Worm (Caenorhabditis elegans): Measurements from ENCODE around the gene sri-6.

The sri-6 gene

ce11 chrV:13179986-13180591 is 5.4 kb upstream of the sri-6 start, which contains the start of gene cni-1:
cni-1 (plus strand) TSS chrV:13180330.
- no peak for TF ChIP-seq tbx-37 (GFP tag; conservative IDR thresholded peaks at IDR 0.05)
- TF ChIP-seq scrt-1 (GFP tag; IDR thresholded peaks at IDR 0.05), result no peak
- TF ChIP-seq ets-7 (tag; optimal IDR thresholded peaks at IDR 0.05), result no peak
- TF ChIP-seq tra-4 (tag; optimal IDR thresholded peaks at IDR 0.05), result no peak
- TF ChIP-seq pes-1 (GFP tag; IDR thresholded peaks at IDR 0.05), result no peak
- TF ChIP-seq F13C5.2 (tag; optimal IDR thresholded peaks at IDR 0.05), result no peak
- TF ChIP-seq ceh-36 (tag; optimal IDR thresholded peaks at IDR 0.05), result no peak
- TF ChIP-seq hnd-1 (tag; optimal IDR thresholded peaks at IDR 0.05), result no peak

- no peak for TF ChIP-seq hmg-4 (GFP tag; optimal IDR thresholded peaks at IDR 0.05)
- TF ChIP-seq pes-1 (GFP tag; IDR thresholded peaks at IDR 0.05), result no peak
- TF ChIP-seq flt-1 (GFP tag; IDR thresholded peaks at IDR 0.05), result no peak
- no peak for TF ChIP-seq hnd-1 (tag; optimal IDR thresholded peaks at IDR 0.05)
- no peak for TF ChIP-seq hmbx-1 (tag; optimal IDR thresholded peaks at IDR 0.05)
- no peak for TF ChIP-seq ceh-13 (GFP tag; optimal IDR thresholded peaks at IDR 0.05)
- no peak for TF ChIP-seq scrt-1 (GFP tag; IDR thresholded peaks at IDR 0.05)
- no peak for TF ChIP-seq tbx-37 (GFP tag; conservative IDR thresholded peaks at IDR 0.05)
These were observed 4.0 kb upstream of the sri-6 start for ce11 chrV:13181450-13181849.

- no peak for TF ChIP-seq B0310.2 (tag; optimal IDR thresholded peaks at IDR 0.05)
- TF ChIP-seq ceh-36 (tag; optimal IDR thresholded peaks at IDR 0.05), result no peak
- no peak for TF ChIP-seq pes-1 (GFP tag; IDR thresholded peaks at IDR 0.05)
- TF ChIP-seq hmbx-1 (tag; optimal IDR thresholded peaks at IDR 0.05), result no peak
- no peak for TF ChIP-seq ceh-13 (GFP tag; optimal IDR thresholded peaks at IDR 0.05)
These were observed 1.3 kb upstream of the sri-6 start, which contains the start of gene T09E8.4 for ce11 chrV:13184137-13184536. T09E8.4 (minus strand) TSS chrV:13184237.

- TF ChIP-seq ceh-13 (GFP tag; optimal IDR thresholded peaks at IDR 0.05), result no peak
- TF ChIP-seq tra-4 (tag; optimal IDR thresholded peaks at IDR 0.05), result no peak
- no peak for TF ChIP-seq tbx-11 (GFP tag; IDR thresholded peaks at IDR 0.05)
- TF ChIP-seq hnd-1 (tag; optimal IDR thresholded peaks at IDR 0.05), result no peak
- no peak for TF ChIP-seq flt-1 (GFP tag; IDR thresholded peaks at IDR 0.05)
- no peak for TF ChIP-seq sea-1 (GFP tag; conservative IDR thresholded peaks at IDR 0.05)
- no peak for TF ChIP-seq hmbx-1 (tag; optimal IDR thresholded peaks at IDR 0.05)
- no peak for TF ChIP-seq aly-1 (tag; optimal IDR thresholded peaks at IDR 0.05)
- TF ChIP-seq ceh-36 (tag; optimal IDR thresholded peaks at IDR 0.05), result no peak
- TF ChIP-seq pes-1 (GFP tag; IDR thresholded peaks at IDR 0.05), result no peak
- TF ChIP-seq F13C5.2 (tag; optimal IDR thresholded peaks at IDR 0.05), result no peak
- no peak for TF ChIP-seq hmg-4 (GFP tag; optimal IDR thresholded peaks at IDR 0.05)
These were observed 8.1 kb downstream of the sri-6 start, which contains the start of gene sun-1 for ce11 chrV:13193488-13194042. sun-1 (minus strand) TSS chrV:13193538.

- no peak for TF ChIP-seq sea-1 (GFP tag; conservative IDR thresholded peaks at IDR 0.05)
- no peak for TF ChIP-seq hnd-1 (tag; optimal IDR thresholded peaks at IDR 0.05)
- TF ChIP-seq hmbx-1 (tag; optimal IDR thresholded peaks at IDR 0.05), result no peak
- no peak for TF ChIP-seq ceh-36 (tag; optimal IDR thresholded peaks at IDR 0.05)
- TF ChIP-seq aly-1 (tag; optimal IDR thresholded peaks at IDR 0.05), result no peak
- TF ChIP-seq hmg-4 (GFP tag; optimal IDR thresholded peaks at IDR 0.05), result no peak
- TF ChIP-seq B0310.2 (tag; optimal IDR thresholded peaks at IDR 0.05), result no peak
- no peak for TF ChIP-seq tbx-37 (GFP tag; conservative IDR thresholded peaks at IDR 0.05)
- TF ChIP-seq ceh-13 (GFP tag; optimal IDR thresholded peaks at IDR 0.05), result no peak
- no peak for TF ChIP-seq tbx-11 (GFP tag; IDR thresholded peaks at IDR 0.05)
- TF ChIP-seq ets-7 (tag; optimal IDR thresholded peaks at IDR 0.05), result no peak
- TF ChIP-seq ama-1 (optimal IDR thresholded peaks at IDR 0.05), result no peak
- no peak for TF ChIP-seq flt-1 (GFP tag; IDR thresholded peaks at IDR 0.05)
These were observed 10.1 kb downstream of the sri-6 start, which contains the start of gene F57B1.1 for ce11 chrV:13195548-13195947. F57B1.1 (minus strand) TSS chrV:13195648.

ce11 chrV:13197823-13198222 is 12.3 kb downstream of the sri-6 start, which contains the start of gene F57B1.9:
F57B1.9 (minus strand) TSS chrV:13197923.
- TF ChIP-seq B0310.2 (tag; optimal IDR thresholded peaks at IDR 0.05) (no peak), ceh-13 (GFP tag; optimal IDR thresholded peaks at IDR 0.05) (no peak), scrt-1 (GFP tag; IDR thresholded peaks at IDR 0.05) (no peak), hmbx-1 (tag; optimal IDR thresholded peaks at IDR 0.05) (no peak), F13C5.2 (tag; optimal IDR thresholded peaks at IDR 0.05) (no peak), tbx-37 (GFP tag; conservative IDR thresholded peaks at IDR 0.05) (no peak), hnd-1 (tag; optimal IDR thresholded peaks at IDR 0.05) (no peak), aly-1 (tag; optimal IDR thresholded peaks at IDR 0.05) (no peak), ceh-36 (tag; optimal IDR thresholded peaks at IDR 0.05) (no peak), pes-1 (GFP tag; IDR thresholded peaks at IDR 0.05) (no peak), tra-4 (tag; optimal IDR thresholded peaks at IDR 0.05) (no peak), flt-1 (GFP tag; IDR thresholded peaks at IDR 0.05) (no peak), ets-7 (tag; optimal IDR thresholded peaks at IDR 0.05) (no peak), sea-1 (GFP tag; conservative IDR thresholded peaks at IDR 0.05) (no peak), ama-1 (optimal IDR thresholded peaks at IDR 0.05) (no peak), hmg-4 (GFP tag; optimal IDR thresholded peaks at IDR 0.05) (no peak), tbx-11 (GFP tag; IDR thresholded peaks at IDR 0.05) (no peak)

ce11 chrV:13200609-13201008 is 15.1 kb downstream of the sri-6 start:
- TF ChIP-seq scrt-1 (GFP tag; IDR thresholded peaks at IDR 0.05) (no peak), tbx-11 (GFP tag; IDR thresholded peaks at IDR 0.05) (no peak), hmg-4 (GFP tag; optimal IDR thresholded peaks at IDR 0.05) (no peak), flt-1 (GFP tag; IDR thresholded peaks at IDR 0.05) (no peak), tra-4 (tag; optimal IDR thresholded peaks at IDR 0.05) (no peak), aly-1 (tag; optimal IDR thresholded peaks at IDR 0.05) (no peak), hnd-1 (tag; optimal IDR thresholded peaks at IDR 0.05) (no peak), pes-1 (GFP tag; IDR thresholded peaks at IDR 0.05) (no peak), ama-1 (optimal IDR thresholded peaks at IDR 0.05) (no peak), ceh-36 (tag; optimal IDR thresholded peaks at IDR 0.05) (no peak), ets-7 (tag; optimal IDR thresholded peaks at IDR 0.05) (no peak), sea-1 (GFP tag; conservative IDR thresholded peaks at IDR 0.05) (no peak), tbx-37 (GFP tag; conservative IDR thresholded peaks at IDR 0.05) (no peak), hmbx-1 (tag; optimal IDR thresholded peaks at IDR 0.05) (no peak), F13C5.2 (tag; optimal IDR thresholded peaks at IDR 0.05) (no peak), B0310.2 (tag; optimal IDR thresholded peaks at IDR 0.05) (no peak), ceh-13 (GFP tag; optimal IDR thresholded peaks at IDR 0.05) (no peak)

All from whole organism, early embryonic.